Worm (Caenorhabditis elegans) whole organism, L4/young adult: Measurements from ENCODE around the gene nep-15.

Experiments
- W03F9.2 ChIP-seq: fragments of 150-350 bp; optimal IDR thresholded peaks from 2 replicates; lab custom pipeline; 2014; ENCODE audit warnings: missing biosample characterization, missing genetic modification characterization
- dao-5 ChIP-seq: sonication (generic microtip); optimal IDR thresholded peaks from 2 replicates; lab custom pipeline; 2016; ENCODE audit warnings: missing genotype, missing genetic modification characterization, moderate library complexity, missing compliant biosample characterization
- him-1 ChIP-seq: sonication (generic microtip); optimal IDR thresholded peaks from 2 replicates; lab custom pipeline; 2016; ENCODE audit warnings: missing genotype, missing genetic modification reagents, missing genetic modification characterization, missing compliant biosample characterization

ce11 chrX:8404308-8405085 is 32.5 kb downstream of the nep-15 start:
- TF ChIP-seq him-1 (tag; lab: Kevin White, UChicago) (peak; percentile 93), dao-5 (peak; percentile 93), W03F9.2 (tag; lab: Kevin White, UChicago) (peak; percentile 63)
